Worm (Caenorhabditis elegans) whole organism, early embryonic: ENCODE data around the gene coa-3.
A peak's percentile ranks its signal among the peaks of the same experiment; 100 is the strongest.

Source experiments
- B0310.2 ChIP-seq: sonication (generic microtip); optimal IDR thresholded peaks from 2 replicates; lab custom pipeline; 2016; ENCODE audit warnings: mild to moderate bottlenecking, missing genetic modification characterization, missing compliant biosample characterization
- F13C5.2 ChIP-seq: sonication (generic microtip); optimal IDR thresholded peaks from 2 replicates; lab custom pipeline; 2017; ENCODE audit warnings: mild to moderate bottlenecking, missing genetic modification characterization, inconsistent platforms, missing compliant biosample characterization
- aly-1 ChIP-seq: sonication (generic microtip); optimal IDR thresholded peaks from 2 replicates; lab custom pipeline; 2016; ENCODE audit warnings: missing genetic modification characterization, missing compliant biosample characterization
- ama-1 ChIP-seq: fragments of 150-350 bp; optimal IDR thresholded peaks from 2 replicates; lab custom pipeline; 2014
- ceh-13 ChIP-seq: fragments of 200-800 bp; sonication (Bioruptor generic); optimal IDR thresholded peaks from 2 replicates; lab custom pipeline; 2018; ENCODE audit warnings: mild to moderate bottlenecking, missing genetic modification characterization, missing compliant biosample characterization
- ceh-36 ChIP-seq: sonication (generic microtip); optimal IDR thresholded peaks from 2 replicates; lab custom pipeline; 2016; ENCODE audit warnings: missing genetic modification characterization, inconsistent platforms, missing compliant biosample characterization
- ets-7 ChIP-seq: sonication (generic microtip); optimal IDR thresholded peaks from 2 replicates; lab custom pipeline; 2016; ENCODE audit warnings: missing genotype, missing genetic modification characterization, missing compliant biosample characterization
- flt-1 ChIP-seq: fragments of 200-800 bp; sonication (Bioruptor generic); IDR thresholded peaks from 2 replicates; pipeline ENCODE4 v1.3.6; 2022; ENCODE audit warnings: missing genetic modification characterization, missing compliant biosample characterization
- hmbx-1 ChIP-seq: sonication (generic microtip); optimal IDR thresholded peaks from 2 replicates; lab custom pipeline; 2016; ENCODE audit warnings: mild to moderate bottlenecking, missing genetic modification characterization, missing compliant biosample characterization
- hmg-4 ChIP-seq: fragments of 200-800 bp; sonication (Bioruptor generic); optimal IDR thresholded peaks from 2 replicates; lab custom pipeline; 2018; ENCODE audit warnings: mild to moderate bottlenecking, missing genetic modification characterization, missing compliant biosample characterization
- hnd-1 ChIP-seq: sonication (generic microtip); optimal IDR thresholded peaks from 2 replicates; lab custom pipeline; 2016; ENCODE audit warnings: missing genetic modification characterization, missing compliant biosample characterization
- pes-1 ChIP-seq: fragments of 200-800 bp; sonication (Bioruptor generic); IDR thresholded peaks from 2 replicates; pipeline ENCODE4 v1.3.6; 2022; ENCODE audit warnings: missing genetic modification reagents, missing genetic modification characterization, missing compliant biosample characterization
- scrt-1 ChIP-seq: fragments of 200-800 bp; sonication (Bioruptor generic); IDR thresholded peaks from 2 replicates; pipeline ENCODE4 v1.3.6; 2022; ENCODE audit warnings: missing genetic modification characterization, missing compliant biosample characterization
- sea-1 ChIP-seq: fragments of 200-800 bp; sonication (Bioruptor generic); conservative IDR thresholded peaks from 2 replicates; pipeline ENCODE4 v1.3.6; 2022; ENCODE audit warnings: missing genetic modification characterization, missing compliant biosample characterization
- tbx-11 ChIP-seq: fragments of 200-800 bp; sonication (Bioruptor generic); IDR thresholded peaks from 2 replicates; pipeline ENCODE4 v1.3.6; 2022; ENCODE audit warnings: missing genetic modification characterization, missing compliant biosample characterization
- tbx-37 ChIP-seq: fragments of 200-800 bp; sonication (Bioruptor generic); conservative IDR thresholded peaks from 2 replicates; pipeline ENCODE4 v1.3.6; 2022; ENCODE audit warnings: missing genetic modification reagents, missing genetic modification characterization, missing compliant biosample characterization
- tra-4 ChIP-seq: sonication (generic microtip); optimal IDR thresholded peaks from 2 replicates; lab custom pipeline; 2017; ENCODE audit warnings: missing genetic modification characterization, missing compliant biosample characterization

Gene coa-3

ce11 chrII:4608073-4608472, 5.6 kb upstream of the coa-3 start, which contains the start of gene F35D11.3:
TSS of gene F35D11.3 (plus strand) at chrII:4608372.
- TF ChIP-seq pes-1 (GFP tag; lab: Robert Waterston, UW) (no peak), F13C5.2 (tag; lab: Kevin White, UChicago) (no peak), ama-1 (lab: Kevin White, UChicago) (no peak)

- no peak for TF ChIP-seq tbx-11
- no peak for TF ChIP-seq ceh-36 (tag; lab: Kevin White, UChicago)
- no peak for TF ChIP-seq B0310.2 (tag; lab: Kevin White, UChicago)
- no peak for TF ChIP-seq sea-1 (GFP tag; lab: Robert Waterston, UW)
- TF ChIP-seq ama-1 (lab: Kevin White, UChicago), result no peak
- no peak for TF ChIP-seq scrt-1 (GFP tag; lab: Robert Waterston, UW)
- TF ChIP-seq hmg-4 (GFP tag; lab: Kevin White, UChicago), result no peak
- TF ChIP-seq flt-1 (GFP tag; lab: Robert Waterston, UW), result no peak
These were observed 4.4 kb upstream of the coa-3 start for ce11 chrII:4606687-4607297.

- no peak for TF ChIP-seq aly-1 (tag; lab: Kevin White, UChicago)
- TF ChIP-seq ceh-13 (GFP tag; lab: Kevin White, UChicago), result no peak
- TF ChIP-seq hmbx-1, result no peak
- no peak for TF ChIP-seq sea-1 (GFP tag; lab: Robert Waterston, UW)
These were observed 2.2 kb upstream of the coa-3 start for ce11 chrII:4604680-4605079.

- no peak for TF ChIP-seq flt-1 (GFP tag; lab: Robert Waterston, UW)
- TF ChIP-seq aly-1 (tag; lab: Kevin White, UChicago), result no peak
- no peak for TF ChIP-seq ceh-13 (GFP tag; lab: Kevin White, UChicago)
- TF ChIP-seq hmg-4 (GFP tag; lab: Kevin White, UChicago), result no peak
- no peak for TF ChIP-seq F13C5.2 (tag; lab: Kevin White, UChicago)
These were observed 1.7 kb upstream of the coa-3 start for ce11 chrII:4604149-4604548.

- TF ChIP-seq hnd-1 (tag; lab: Kevin White, UChicago), result no peak
- no peak for TF ChIP-seq B0310.2 (tag; lab: Kevin White, UChicago)
- TF ChIP-seq ama-1 (lab: Kevin White, UChicago), result no peak
- TF ChIP-seq pes-1 (GFP tag; lab: Robert Waterston, UW), result 0 out of 2 replicates have a peak, but pooled peaks have one; percentile 25
- peak; percentile 57 for TF ChIP-seq hmg-4 (GFP tag; lab: Kevin White, UChicago)
- TF ChIP-seq F13C5.2 (tag; lab: Kevin White, UChicago), result peak; percentile 37
- no peak for TF ChIP-seq scrt-1 (GFP tag; lab: Robert Waterston, UW)
- no peak for TF ChIP-seq flt-1 (GFP tag; lab: Robert Waterston, UW)
- TF ChIP-seq ets-7 (tag; lab: Kevin White, UChicago), result no peak
- TF ChIP-seq ceh-13 (GFP tag; lab: Kevin White, UChicago), result no peak
- TF ChIP-seq sea-1 (GFP tag; lab: Robert Waterston, UW), result no peak
- TF ChIP-seq tbx-11, result 0 out of 2 replicates have a peak, but pooled peaks have one; percentile 26
- TF ChIP-seq hmbx-1, result no peak
- no peak for TF ChIP-seq tra-4 (tag; lab: Kevin White, UChicago)
- no peak for TF ChIP-seq ceh-36 (tag; lab: Kevin White, UChicago)
- TF ChIP-seq aly-1 (tag; lab: Kevin White, UChicago), result no peak
- peak; percentile 74 for TF ChIP-seq tbx-37
These were observed 602 bp upstream of the coa-3 start, which contains the start of gene F35D11.4 for ce11 chrII:4603035-4603434. TSS of gene F35D11.4 (plus strand) at chrII:4603427.

- TF ChIP-seq tra-4 (tag; lab: Kevin White, UChicago) (no peak), flt-1 (GFP tag; lab: Robert Waterston, UW) (no peak), hnd-1 (tag; lab: Kevin White, UChicago) (no peak), pes-1 (GFP tag; lab: Robert Waterston, UW) (no peak), ets-7 (tag; lab: Kevin White, UChicago) (no peak), ceh-13 (GFP tag; lab: Kevin White, UChicago) (no peak), ceh-36 (tag; lab: Kevin White, UChicago) (no peak), hmbx-1 (no peak), B0310.2 (tag; lab: Kevin White, UChicago) (no peak)
These were observed 1.2 kb downstream of the coa-3 start, which contains the start of gene ipla-1 for ce11 chrII:4601256-4601655. TSS of gene ipla-1 (minus strand) at chrII:4601356.

ce11 chrII:4600818-4601217, 1.6 kb downstream of the coa-3 start:
- TF ChIP-seq hmbx-1 (no peak), B0310.2 (tag; lab: Kevin White, UChicago) (no peak), ets-7 (tag; lab: Kevin White, UChicago) (no peak)

- TF ChIP-seq B0310.2 (tag; lab: Kevin White, UChicago) (no peak), sea-1 (GFP tag; lab: Robert Waterston, UW) (no peak), tra-4 (tag; lab: Kevin White, UChicago) (no peak), pes-1 (GFP tag; lab: Robert Waterston, UW) (no peak), hmbx-1 (no peak), scrt-1 (GFP tag; lab: Robert Waterston, UW) (no peak), hnd-1 (tag; lab: Kevin White, UChicago) (no peak), hmg-4 (GFP tag; lab: Kevin White, UChicago) (no peak), tbx-37 (no peak), tbx-11 (no peak), ceh-13 (GFP tag; lab: Kevin White, UChicago) (no peak), ets-7 (tag; lab: Kevin White, UChicago) (no peak), ceh-36 (tag; lab: Kevin White, UChicago) (no peak), F13C5.2 (tag; lab: Kevin White, UChicago) (no peak), flt-1 (GFP tag; lab: Robert Waterston, UW) (no peak), aly-1 (tag; lab: Kevin White, UChicago) (no peak)
These were observed 2.2 kb downstream of the coa-3 start for ce11 chrII:4600276-4600675.
